Fruit fly (Drosophila melanogaster): ENCODE measurements around the gene CG10492.

DNA sequence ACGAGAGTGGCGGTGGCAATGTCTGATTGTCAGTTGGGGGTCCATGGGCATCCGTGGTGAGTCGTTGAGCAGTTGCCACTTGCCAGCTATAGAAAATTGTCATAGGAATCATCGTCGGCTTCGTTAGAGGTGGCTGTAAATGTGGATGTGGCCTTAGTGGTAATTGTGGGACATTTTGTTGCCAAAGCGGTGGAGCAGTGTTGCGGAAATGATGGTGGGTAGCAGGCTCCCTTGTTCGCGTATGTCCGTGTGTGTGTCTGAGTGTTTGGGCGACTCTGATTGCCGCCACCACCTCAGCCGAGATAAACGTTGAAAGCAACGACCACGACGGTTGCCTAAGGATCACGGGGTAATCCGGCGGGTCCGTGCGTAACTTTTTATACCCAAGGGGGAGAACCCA, 36.8 kb upstream of the CG10492 start:
- TF ChIP-seq Lpt (GFP tag; optimal IDR thresholded peaks at IDR 0.05) (no peak), achi (GFP tag; optimal IDR thresholded peaks at IDR 0.05) (no peak), Ets21C (GFP tag; optimal IDR thresholded peaks at IDR 0.05) (no peak), CG8319 (GFP tag; optimal IDR thresholded peaks at IDR 0.05) (no peak), Eip93F (GFP tag; optimal IDR thresholded peaks at IDR 0.05) (no peak), pdm3 (GFP tag; optimal IDR thresholded peaks at IDR 0.05) (no peak), Ets96B (tag; optimal IDR thresholded peaks at IDR 0.05) (no peak), CG6808 (GFP tag; optimal IDR thresholded peaks at IDR 0.05) (no peak), CG34406 (GFP tag; optimal IDR thresholded peaks at IDR 0.05) (no peak), CG3032 (tag; optimal IDR thresholded peaks at IDR 0.05) (no peak), CG16779 (tag; optimal IDR thresholded peaks at IDR 0.05) (no peak), Sox102F (GFP tag; optimal IDR thresholded peaks at IDR 0.05) (no peak)
